Worm (Caenorhabditis elegans): ENCODE data around the gene blos-8.

DNA sequence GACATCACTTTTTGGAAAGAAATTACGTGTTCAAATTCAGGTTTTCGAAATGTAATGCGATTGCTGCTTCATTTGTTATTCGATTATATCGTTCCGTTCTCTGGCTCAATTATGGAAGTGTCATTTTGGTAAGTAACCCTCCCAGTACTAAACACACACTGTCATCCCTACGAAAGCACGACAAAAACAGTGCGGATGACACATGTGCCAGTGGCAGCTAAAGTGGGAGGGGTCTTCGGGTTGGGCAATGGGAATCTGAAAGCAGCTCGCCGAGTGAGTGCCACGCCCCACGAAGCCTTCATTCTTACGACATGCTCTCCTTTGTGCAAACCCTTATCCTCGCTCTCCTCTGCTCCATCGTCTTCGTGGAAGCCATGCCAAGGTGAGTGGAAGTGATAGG lies 2.5 kb upstream of the blos-8 start, which contains the start of gene flp-32:
- TF ChIP-seq elt-3 (tag; optimal IDR thresholded peaks at IDR 0.05) = no peak
- no peak for TF ChIP-seq blmp-1 (tag; optimal IDR thresholded peaks at IDR 0.05; ENCODE audit: insufficient read depth)
- TF ChIP-seq Y55F3AM.14 (GFP tag; optimal IDR thresholded peaks at IDR 0.05) = no peak
- TF ChIP-seq ztf-11 (tag; optimal IDR thresholded peaks at IDR 0.05) = no peak
- TF ChIP-seq nhr-25 (tag; optimal IDR thresholded peaks at IDR 0.05) = no peak
- no peak for TF ChIP-seq nhr-21 (tag; optimal IDR thresholded peaks at IDR 0.05)
- TF ChIP-seq snpc-4 (tag; optimal IDR thresholded peaks at IDR 0.05) = no peak
- TF ChIP-seq nhr-23 (tag; optimal IDR thresholded peaks at IDR 0.05) = no peak
- TF ChIP-seq unc-39 (tag; optimal IDR thresholded peaks at IDR 0.05) = no peak
- no peak for TF ChIP-seq ama-1 (optimal IDR thresholded peaks at IDR 0.05)
- TF ChIP-seq unc-62 (GFP tag; optimal IDR thresholded peaks at IDR 0.05) = no peak
- no peak for TF ChIP-seq nhr-12 (tag; optimal IDR thresholded peaks at IDR 0.05)
